Fruit fly (Drosophila melanogaster): ENCODE measurements around the gene mask.

The mask gene

DNA sequence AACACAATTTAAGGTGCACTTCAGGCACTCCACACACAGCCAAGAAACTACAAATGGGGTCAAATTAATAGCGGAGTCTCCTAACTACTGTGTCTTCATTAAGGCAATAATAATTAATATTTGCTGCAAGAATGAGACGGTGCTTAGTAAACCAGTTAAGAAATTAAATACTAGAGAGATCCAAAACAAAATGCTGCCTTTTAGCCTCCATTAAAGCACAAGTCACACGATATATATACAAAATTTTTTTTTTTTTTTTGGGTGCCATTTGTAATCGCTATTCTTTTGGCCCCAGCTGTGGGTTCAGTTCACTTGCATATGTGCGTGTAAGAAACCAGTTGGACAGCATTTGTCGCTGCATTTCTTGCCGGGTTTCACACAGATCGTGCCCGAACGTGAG is 26.9 kb upstream of the mask start:
- no peak for TF ChIP-seq CG33017 (tag; optimal IDR thresholded peaks at IDR 0.05)
- TF ChIP-seq CG7045 (GFP tag; optimal IDR thresholded peaks at IDR 0.05): no peak
- no peak for TF ChIP-seq tj (GFP tag; optimal IDR thresholded peaks at IDR 0.05)
- no peak for TF ChIP-seq toe (GFP tag; optimal IDR thresholded peaks at IDR 0.05)
- no peak for TF ChIP-seq bab1 (GFP tag; optimal IDR thresholded peaks at IDR 0.05)

- no peak for TF ChIP-seq CG12768 (GFP tag; optimal IDR thresholded peaks at IDR 0.05)
- TF ChIP-seq bab1 (GFP tag; optimal IDR thresholded peaks at IDR 0.05): no peak
- no peak for TF ChIP-seq kay (GFP tag; ENCODE audit: borderline replicate concordance)
- TF ChIP-seq CG7101 (tag; optimal IDR thresholded peaks at IDR 0.05): no peak
- TF ChIP-seq CG7045 (GFP tag; optimal IDR thresholded peaks at IDR 0.05): no peak
- no peak for TF ChIP-seq CG14711 (tag; optimal IDR thresholded peaks at IDR 0.05)
- no peak for TF ChIP-seq Mnt (GFP tag; optimal IDR thresholded peaks at IDR 0.05)
These were observed 26.3 kb upstream of the mask start for dm6 chr3R:24204022-24204421.

DNA sequence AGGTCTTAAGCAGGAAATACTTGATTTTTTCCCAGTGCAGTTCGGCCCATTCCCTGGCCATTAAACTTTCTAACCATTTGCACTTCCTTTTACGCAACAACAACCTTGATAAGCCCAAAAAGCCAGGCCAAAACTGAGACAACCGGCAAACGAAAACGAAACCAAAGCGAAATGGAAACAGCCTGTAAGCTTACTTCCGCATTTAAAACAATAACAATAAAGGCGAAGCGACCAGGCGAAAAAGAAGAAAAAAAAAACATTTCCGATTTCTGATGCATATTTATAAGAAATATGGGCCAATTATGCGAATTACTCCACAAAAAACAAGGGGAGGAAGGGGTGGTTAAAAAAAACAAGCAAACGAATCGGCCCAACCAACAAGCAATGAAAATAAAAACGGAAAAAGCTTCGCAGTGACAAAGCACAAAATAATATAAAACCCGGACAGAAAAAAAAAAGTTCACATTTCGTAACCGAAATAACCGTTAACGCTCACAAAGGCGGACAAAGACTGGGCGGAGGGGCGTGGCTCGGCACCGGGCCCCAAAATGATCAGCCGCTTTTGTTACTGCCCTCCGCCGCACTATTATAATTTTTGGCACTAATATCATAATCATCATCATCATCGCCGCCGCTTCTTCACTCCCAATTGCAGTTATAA is 25.0 kb upstream of the mask start:
- TF ChIP-seq CG33017 (tag; optimal IDR thresholded peaks at IDR 0.05) (no peak), Hr96 (GFP tag; optimal IDR thresholded peaks at IDR 0.05) (no peak), CG5204 (GFP tag; optimal IDR thresholded peaks at IDR 0.05) (no peak), cnc (optimal IDR thresholded peaks at IDR 0.05) (peak in 1 of 2 experiments; percentile 13), cic (GFP tag; optimal IDR thresholded peaks at IDR 0.05) (no peak), tj (GFP tag; optimal IDR thresholded peaks at IDR 0.05) (peak; percentile 7), pad (GFP tag; optimal IDR thresholded peaks at IDR 0.05) (no peak), CG11617 (GFP tag; optimal IDR thresholded peaks at IDR 0.05) (no peak)

- TF ChIP-seq Mnt (GFP tag; optimal IDR thresholded peaks at IDR 0.05): no peak
- TF ChIP-seq CG5204 (GFP tag; optimal IDR thresholded peaks at IDR 0.05): no peak
- TF ChIP-seq cnc (optimal IDR thresholded peaks at IDR 0.05): no peak
- no peak for TF ChIP-seq kay (GFP tag; ENCODE audit: borderline replicate concordance)
- no peak for TF ChIP-seq Hr96 (GFP tag; optimal IDR thresholded peaks at IDR 0.05)
- TF ChIP-seq CG11617 (GFP tag; optimal IDR thresholded peaks at IDR 0.05): no peak
- no peak for TF ChIP-seq pad (GFP tag; optimal IDR thresholded peaks at IDR 0.05)
- no peak for TF ChIP-seq CG14711 (tag; optimal IDR thresholded peaks at IDR 0.05)
- no peak for TF ChIP-seq CG33017 (tag; optimal IDR thresholded peaks at IDR 0.05)
- no peak for TF ChIP-seq CG12768 (GFP tag; optimal IDR thresholded peaks at IDR 0.05)
- TF ChIP-seq CG1620 (GFP tag; optimal IDR thresholded peaks at IDR 0.05): no peak
- TF ChIP-seq toe (GFP tag; optimal IDR thresholded peaks at IDR 0.05): no peak
These were observed 24.4 kb upstream of the mask start for dm6 chr3R:24205935-24206334.

dm6 chr3R:24206341-24207114 is 23.8 kb upstream of the mask start:
- no peak for TF ChIP-seq kay (GFP tag; ENCODE audit: borderline replicate concordance)
- peak; percentile 76 for TF ChIP-seq tj (GFP tag; optimal IDR thresholded peaks at IDR 0.05)

DNA sequence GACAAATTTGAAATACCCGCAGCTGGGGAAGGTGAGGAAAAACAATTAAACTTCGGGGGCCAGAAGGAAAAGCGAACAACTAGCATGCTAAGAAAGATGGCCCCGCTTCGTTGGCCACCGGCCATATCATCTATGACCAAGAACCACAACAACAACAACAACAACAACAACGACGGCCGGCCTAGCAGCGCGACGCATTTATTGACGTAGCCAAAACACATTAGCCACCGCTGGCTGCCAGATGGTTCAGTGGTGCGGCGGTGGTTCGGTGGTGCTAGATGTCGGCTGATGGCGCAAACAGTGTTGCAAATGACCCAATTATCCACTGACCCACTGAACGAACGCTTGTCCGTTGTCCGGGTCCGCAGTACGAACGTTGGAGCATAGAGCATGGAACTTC is 16.7 kb upstream of the mask start:
- TF ChIP-seq CG7101 (tag; optimal IDR thresholded peaks at IDR 0.05) (no peak), kay (GFP tag; ENCODE audit: borderline replicate concordance) (no peak), tj (GFP tag; optimal IDR thresholded peaks at IDR 0.05) (no peak), cnc (optimal IDR thresholded peaks at IDR 0.05) (no peak), CG12768 (GFP tag; optimal IDR thresholded peaks at IDR 0.05) (no peak), toe (GFP tag; optimal IDR thresholded peaks at IDR 0.05) (no peak), CG14711 (tag; optimal IDR thresholded peaks at IDR 0.05) (no peak), Hr96 (GFP tag; optimal IDR thresholded peaks at IDR 0.05) (no peak), CG11617 (GFP tag; optimal IDR thresholded peaks at IDR 0.05) (no peak), CG7045 (GFP tag; optimal IDR thresholded peaks at IDR 0.05) (no peak), CG1620 (GFP tag; optimal IDR thresholded peaks at IDR 0.05) (no peak), ovo (GFP tag; optimal IDR thresholded peaks at IDR 0.05) (no peak), Mnt (GFP tag; optimal IDR thresholded peaks at IDR 0.05) (no peak), pad (GFP tag; optimal IDR thresholded peaks at IDR 0.05) (no peak), CG5204 (GFP tag; optimal IDR thresholded peaks at IDR 0.05) (no peak), Clk (GFP tag; optimal IDR thresholded peaks at IDR 0.05) (no peak), Crg-1 (GFP tag; optimal IDR thresholded peaks at IDR 0.05) (no peak)

DNA sequence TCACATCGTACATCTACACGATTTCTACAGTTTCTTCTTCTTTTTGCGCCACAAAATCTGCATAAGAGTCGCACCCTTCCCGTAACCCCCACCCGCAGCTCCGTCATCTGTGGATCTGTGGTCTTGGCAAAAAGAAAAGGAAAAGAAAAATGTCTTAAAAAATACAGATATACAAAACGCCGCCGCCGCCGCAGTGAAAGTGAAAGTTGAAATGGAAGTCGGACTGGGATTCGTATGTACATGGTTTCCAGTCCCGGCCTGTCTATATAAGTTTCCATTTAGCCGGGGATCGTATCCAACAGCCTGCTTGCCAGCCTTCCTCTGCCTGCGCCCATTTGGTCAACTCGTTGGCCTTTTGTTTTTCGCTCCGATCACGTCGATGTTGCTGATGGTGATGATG is 14.3 kb upstream of the mask start:
- TF ChIP-seq Hr96 (GFP tag; optimal IDR thresholded peaks at IDR 0.05) (no peak), kay (GFP tag; ENCODE audit: borderline replicate concordance) (no peak), CG7101 (tag; optimal IDR thresholded peaks at IDR 0.05) (no peak), CG11617 (GFP tag; optimal IDR thresholded peaks at IDR 0.05) (no peak), Crg-1 (GFP tag; optimal IDR thresholded peaks at IDR 0.05) (no peak), cnc (optimal IDR thresholded peaks at IDR 0.05) (no peak), CG5204 (GFP tag; optimal IDR thresholded peaks at IDR 0.05) (no peak), ovo (GFP tag; optimal IDR thresholded peaks at IDR 0.05) (no peak), Clk (GFP tag; optimal IDR thresholded peaks at IDR 0.05) (no peak), CG33017 (tag; optimal IDR thresholded peaks at IDR 0.05) (no peak), pad (GFP tag; optimal IDR thresholded peaks at IDR 0.05) (no peak), cic (GFP tag; optimal IDR thresholded peaks at IDR 0.05) (no peak), Mnt (GFP tag; optimal IDR thresholded peaks at IDR 0.05) (no peak), toe (GFP tag; optimal IDR thresholded peaks at IDR 0.05) (no peak), CG14711 (tag; optimal IDR thresholded peaks at IDR 0.05) (no peak), bab1 (GFP tag; optimal IDR thresholded peaks at IDR 0.05) (no peak), tj (GFP tag; optimal IDR thresholded peaks at IDR 0.05) (no peak), CG7045 (GFP tag; optimal IDR thresholded peaks at IDR 0.05) (no peak)

Measured in whole organism, adult.